Fruit fly (Drosophila melanogaster): ENCODE results near the gene CG42587.
A peak's percentile ranks its signal among the peaks of the same experiment; 100 is the strongest.

CG42587 gene

DNA sequence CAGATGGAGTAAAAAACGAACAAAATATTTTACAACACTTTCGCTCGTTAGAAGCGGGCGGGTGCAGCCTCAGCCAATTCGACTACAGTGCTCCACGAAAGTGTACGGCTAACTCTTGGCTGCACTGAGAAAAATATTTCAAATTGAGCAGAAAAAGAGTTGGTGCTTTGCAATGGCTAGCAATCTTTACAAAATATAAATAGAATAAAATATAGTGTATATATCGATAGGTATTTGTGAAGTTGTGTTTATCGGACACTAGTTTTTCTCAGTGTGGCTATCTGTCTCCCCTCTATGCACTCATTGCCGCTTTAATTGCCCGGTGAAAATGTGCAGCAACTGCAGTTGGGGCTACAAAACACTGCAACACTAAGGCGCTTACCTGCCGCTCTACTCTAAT lies 43.5 kb downstream of the CG42587 start (continued):
- TF ChIP-seq CG13287 (GFP tag; IDR thresholded peaks at IDR 0.05; ENCODE audit: partially characterized antibody) (no peak), oc (tag; optimal IDR thresholded peaks at IDR 0.05) (peak; percentile 75), MTF-1 (GFP tag; optimal IDR thresholded peaks at IDR 0.05; ENCODE audit: borderline replicate concordance) (no peak), D (optimal IDR thresholded peaks at IDR 0.05) (no peak), D (GFP tag; optimal IDR thresholded peaks at IDR 0.05) (peak; percentile 48), Tbp (GFP tag; optimal IDR thresholded peaks at IDR 0.05) (no peak), unc-4 (GFP tag; IDR thresholded peaks at IDR 0.05; ENCODE audit: partially characterized antibody) (no peak), fd64A (GFP tag; optimal IDR thresholded peaks at IDR 0.05) (no peak), NC2β (GFP tag; optimal IDR thresholded peaks at IDR 0.05) (no peak), p53 (GFP tag; optimal IDR thresholded peaks at IDR 0.05) (no peak), row (GFP tag; IDR thresholded peaks at IDR 0.05) (peak; percentile 63), Spps (tag; optimal IDR thresholded peaks at IDR 0.05) (no peak), ERR (GFP tag; optimal IDR thresholded peaks at IDR 0.05) (no peak), Mrtf (GFP tag; IDR thresholded peaks at IDR 0.05) (no peak), CG13424 (tag; optimal IDR thresholded peaks at IDR 0.05) (peak; percentile 39), CG1832 (GFP tag; optimal IDR thresholded peaks at IDR 0.05) (no peak), CG2712 (tag; optimal IDR thresholded peaks at IDR 0.05) (no peak), lab (GFP tag; optimal IDR thresholded peaks at IDR 0.05) (no peak), CG12104 (GFP tag; optimal IDR thresholded peaks at IDR 0.05) (peak; percentile 3), CG6854 (GFP tag; optimal IDR thresholded peaks at IDR 0.05) (no peak), CG15479 (GFP tag; optimal IDR thresholded peaks at IDR 0.05) (no peak), sug (tag; optimal IDR thresholded peaks at IDR 0.05) (no peak), sna (GFP tag; IDR thresholded peaks at IDR 0.05; ENCODE audit: partially characterized antibody) (no peak), btn (GFP tag; optimal IDR thresholded peaks at IDR 0.05) (no peak), Abd-B (GFP tag; optimal IDR thresholded peaks at IDR 0.05) (peak; percentile 77), da (GFP tag; optimal IDR thresholded peaks at IDR 0.05) (no peak), Chrac-16 (GFP tag; optimal IDR thresholded peaks at IDR 0.05) (peak; percentile 54), usp (GFP tag; optimal IDR thresholded peaks at IDR 0.05) (no peak), Dad (GFP tag; optimal IDR thresholded peaks at IDR 0.05) (no peak), BEAF-32 (GFP tag; optimal IDR thresholded peaks at IDR 0.05) (no peak), CG10462 (GFP tag; optimal IDR thresholded peaks at IDR 0.05) (peak; percentile 25), tin (GFP tag; optimal IDR thresholded peaks at IDR 0.05) (peak; percentile 73), Stat92E (GFP tag; optimal IDR thresholded peaks at IDR 0.05) (no peak), tup (GFP tag; optimal IDR thresholded peaks at IDR 0.05) (no peak), CG16779 (GFP tag; IDR thresholded peaks at IDR 0.05) (no peak), Oli (tag; optimal IDR thresholded peaks at IDR 0.05) (peak; percentile 71), CG11696 (GFP tag; IDR thresholded peaks at IDR 0.05) (no peak), slp2 (GFP tag; optimal IDR thresholded peaks at IDR 0.05) (no peak), bcd (GFP tag; optimal IDR thresholded peaks at IDR 0.05) (peak; percentile 23), CG33557 (GFP tag; optimal IDR thresholded peaks at IDR 0.05) (peak; percentile 26), CG3407 (GFP tag; optimal IDR thresholded peaks at IDR 0.05) (peak; percentile 70), Hmr (GFP tag; optimal IDR thresholded peaks at IDR 0.05) (no peak), CG13296 (GFP tag; optimal IDR thresholded peaks at IDR 0.05) (no peak), lola (GFP tag; optimal IDR thresholded peaks at IDR 0.05) (peak in 1 of 3 experiments; percentile 67), sim (GFP tag; IDR thresholded peaks at IDR 0.05) (0 out of 2 replicates have a peak, but pooled peaks have one; percentile 38), CG8478 (optimal IDR thresholded peaks at IDR 0.05) (no peak), Dek (tag; optimal IDR thresholded peaks at IDR 0.05) (no peak), Ets65A (GFP tag) (no peak), MBD-R2 (GFP tag; IDR thresholded peaks at IDR 0.05) (no peak), CG6791 (GFP tag; IDR thresholded peaks at IDR 0.05; ENCODE audit: partially characterized antibody) (no peak), YL-1 (GFP tag; optimal IDR thresholded peaks at IDR 0.05) (no peak)

Measured in whole organism, embryonic.